Worm (Caenorhabditis elegans): ENCODE measurements around the gene set-1.

Gene set-1

DNA sequence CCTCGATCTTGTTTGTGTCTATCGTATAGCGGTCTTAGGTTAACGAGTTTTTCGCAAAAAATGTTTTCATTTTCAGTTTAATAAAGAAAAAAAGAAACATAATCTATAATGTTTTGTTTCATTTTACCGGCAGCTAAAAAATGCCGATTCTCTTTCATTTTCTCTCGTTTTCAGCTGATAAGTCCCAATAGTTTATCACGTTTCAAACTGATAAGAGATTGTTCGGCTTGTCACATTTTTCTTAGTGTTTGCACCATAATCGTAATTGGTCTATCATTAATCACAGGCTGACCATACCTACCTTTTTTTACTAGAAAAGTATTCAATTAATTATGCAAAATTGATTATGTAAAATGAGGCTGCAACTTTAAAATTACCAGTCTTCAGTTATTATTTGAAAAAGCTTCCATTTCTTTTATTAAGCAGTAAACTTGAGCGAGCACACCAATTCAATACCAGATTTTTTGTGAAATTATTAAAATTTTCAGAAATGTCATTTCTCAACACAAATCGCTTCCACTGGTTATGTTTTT is 43.1 kb upstream of the set-1 start, which contains the start of gene F23F12.13:
Gene F23F12.13 (plus strand): TSS at position 483 of the 533 bp plus-strand sequence.
- TF ChIP-seq ceh-63 (GFP tag; optimal IDR thresholded peaks at IDR 0.05) (no peak), rnt-1 (tag; optimal IDR thresholded peaks at IDR 0.05) (no peak), ztf-4 (tag; optimal IDR thresholded peaks at IDR 0.05) (no peak), grh-1 (GFP tag; IDR thresholded peaks at IDR 0.05) (no peak), lin-39 (tag; optimal IDR thresholded peaks at IDR 0.05) (no peak), nhr-77 (tag; optimal IDR thresholded peaks at IDR 0.05) (no peak), elt-2 (tag; optimal IDR thresholded peaks at IDR 0.05) (peak; percentile 84), nhr-85 (tag) (no peak), fkh-8 (tag; optimal IDR thresholded peaks at IDR 0.05) (no peak), tbx-2 (tag; optimal IDR thresholded peaks at IDR 0.05) (no peak), efl-1 (optimal IDR thresholded peaks at IDR 0.05) (no peak), efl-1 (GFP tag; optimal IDR thresholded peaks at IDR 0.05 in 1 of 2) (peak in 1 of 2 experiments; percentile 69), aly-2 (tag; optimal IDR thresholded peaks at IDR 0.05) (no peak)

ce11 chrIII:6492807-6493206 is 40.6 kb upstream of the set-1 start, which contains the start of gene srb-11:
Gene srb-11, minus strand, starts transcription at chrIII:6492907.
- TF ChIP-seq ceh-82 (tag; optimal IDR thresholded peaks at IDR 0.05) (no peak), egl-27 (tag; optimal IDR thresholded peaks at IDR 0.05) (no peak), pax-3 (tag; optimal IDR thresholded peaks at IDR 0.05) (no peak), nhr-20 (tag; optimal IDR thresholded peaks at IDR 0.05) (no peak), rnt-1 (tag; optimal IDR thresholded peaks at IDR 0.05) (no peak), sox-4 (tag; optimal IDR thresholded peaks at IDR 0.05) (no peak), ets-5 (GFP tag; IDR thresholded peaks at IDR 0.05) (no peak), swsn-7 (tag; optimal IDR thresholded peaks at IDR 0.05) (no peak), tlp-1 (tag; optimal IDR thresholded peaks at IDR 0.05) (no peak), lin-13 (GFP tag; optimal IDR thresholded peaks at IDR 0.05) (no peak), C34B4.2 (tag; optimal IDR thresholded peaks at IDR 0.05) (no peak), ces-1 (GFP tag; optimal IDR thresholded peaks at IDR 0.05) (no peak), F16B12.6 (tag; optimal IDR thresholded peaks at IDR 0.05) (no peak), nhr-12 (tag; optimal IDR thresholded peaks at IDR 0.05) (no peak), hlh-17 (GFP tag; optimal IDR thresholded peaks at IDR 0.05; ENCODE audit: borderline replicate concordance) (no peak), elt-2 (tag; optimal IDR thresholded peaks at IDR 0.05) (no peak)

DNA sequence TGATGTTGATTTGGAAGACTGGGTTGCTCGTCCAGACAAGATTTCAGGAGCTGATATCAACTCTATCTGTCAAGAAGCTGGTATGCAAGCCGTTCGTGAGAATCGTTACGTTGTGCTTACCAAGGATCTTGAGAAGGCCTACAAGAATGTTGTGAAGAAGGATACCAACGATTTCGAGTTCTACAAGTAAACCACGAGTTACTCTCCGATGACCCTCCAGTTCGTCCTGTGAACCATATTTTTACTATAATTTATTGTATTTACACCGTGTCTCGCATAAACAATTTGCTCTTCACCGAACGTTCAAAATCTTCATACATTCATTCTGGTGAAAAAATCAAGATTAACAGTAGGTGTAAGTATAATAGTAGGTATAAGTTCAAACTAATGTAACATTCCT is 38.8 kb upstream of the set-1 start:
- TF ChIP-seq lir-3 (tag; optimal IDR thresholded peaks at IDR 0.05; ENCODE audit: poor library complexity) = no peak
- no peak for TF ChIP-seq skn-1 (tag; optimal IDR thresholded peaks at IDR 0.05)
- no peak for TF ChIP-seq nhr-85 (tag)
- TF ChIP-seq nhr-20 (tag; optimal IDR thresholded peaks at IDR 0.05) = no peak
- no peak for TF ChIP-seq vab-15 (tag; optimal IDR thresholded peaks at IDR 0.05)
- TF ChIP-seq ztf-4 (tag; optimal IDR thresholded peaks at IDR 0.05) = no peak
- no peak for TF ChIP-seq lin-13 (GFP tag; optimal IDR thresholded peaks at IDR 0.05)
- no peak for TF ChIP-seq aha-1 (tag; optimal IDR thresholded peaks at IDR 0.05)
- TF ChIP-seq nhr-237 (tag; optimal IDR thresholded peaks at IDR 0.05) = no peak
- no peak for TF ChIP-seq mef-2 (tag; optimal IDR thresholded peaks at IDR 0.05)
- no peak for TF ChIP-seq elt-2 (tag; optimal IDR thresholded peaks at IDR 0.05)
- no peak for TF ChIP-seq hpl-2 (GFP tag; optimal IDR thresholded peaks at IDR 0.05)
- TF ChIP-seq tbx-2 (tag; optimal IDR thresholded peaks at IDR 0.05) = no peak
- no peak for TF ChIP-seq sox-4 (tag; optimal IDR thresholded peaks at IDR 0.05)
- TF ChIP-seq nhr-12 (tag; optimal IDR thresholded peaks at IDR 0.05) = no peak
- TF ChIP-seq hlh-4 (tag; optimal IDR thresholded peaks at IDR 0.05) = no peak
- TF ChIP-seq fkh-10 (GFP tag; optimal IDR thresholded peaks at IDR 0.05) = no peak
- TF ChIP-seq ceh-82 (tag; optimal IDR thresholded peaks at IDR 0.05) = no peak

DNA sequence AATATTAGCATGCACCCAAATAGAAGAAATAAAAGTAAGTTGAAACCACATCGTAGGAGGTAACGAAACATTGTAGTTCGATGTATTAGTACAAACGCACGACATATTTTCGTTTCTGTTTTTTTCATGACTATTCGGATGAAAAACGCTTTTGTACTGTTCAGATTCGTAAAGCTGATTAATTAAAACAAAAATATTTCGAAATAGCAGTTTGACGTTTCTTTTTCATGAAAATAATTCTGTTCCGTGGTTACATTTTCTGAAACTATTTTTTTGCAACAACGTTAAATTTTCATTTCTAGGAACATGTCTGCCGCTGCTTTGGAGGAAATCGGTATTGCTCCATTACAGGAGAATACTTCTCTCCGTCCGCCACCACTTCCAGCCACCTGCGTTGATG is 37.3 kb upstream of the set-1 start, which contains the start of gene rpt-3:
Gene rpt-3 (plus strand): TSS at position 301 of the 400 bp plus-strand sequence.
- TF ChIP-seq nhr-71 (tag; optimal IDR thresholded peaks at IDR 0.05) (no peak), nhr-237 (tag; optimal IDR thresholded peaks at IDR 0.05) (no peak), pax-3 (tag; optimal IDR thresholded peaks at IDR 0.05) (no peak), zag-1 (tag; optimal IDR thresholded peaks at IDR 0.05) (no peak), C16A3.4 (tag; optimal IDR thresholded peaks at IDR 0.05) (no peak), fos-1 (tag; optimal IDR thresholded peaks at IDR 0.05) (no peak), lir-3 (tag; optimal IDR thresholded peaks at IDR 0.05; ENCODE audit: poor library complexity) (no peak), ceh-90 (tag; optimal IDR thresholded peaks at IDR 0.05) (no peak), snu-23 (GFP tag; optimal IDR thresholded peaks at IDR 0.05) (no peak), nhr-28 (tag; optimal IDR thresholded peaks at IDR 0.05) (no peak), mdl-1 (tag; optimal IDR thresholded peaks at IDR 0.05) (no peak), aha-1 (tag; optimal IDR thresholded peaks at IDR 0.05) (no peak), lin-14 (GFP tag; optimal IDR thresholded peaks at IDR 0.05) (no peak), lin-39 (tag; optimal IDR thresholded peaks at IDR 0.05) (no peak), pqm-1 (tag; optimal IDR thresholded peaks at IDR 0.05) (no peak), elt-2 (tag; optimal IDR thresholded peaks at IDR 0.05) (no peak), hlh-4 (tag; optimal IDR thresholded peaks at IDR 0.05) (no peak), swsn-7 (tag; optimal IDR thresholded peaks at IDR 0.05) (no peak), hlh-17 (GFP tag; optimal IDR thresholded peaks at IDR 0.05; ENCODE audit: borderline replicate concordance) (no peak)
